Worm (Caenorhabditis elegans) whole organism, midembryonic: ENCODE data around the gene F54D8.6.

Experiments
- klf-2 ChIP-seq: fragments of 200-800 bp; sonication (Bioruptor generic); conservative IDR thresholded peaks from 2 replicates; pipeline ENCODE4 v1.3.6; 2022; ENCODE audit warnings: missing genetic modification reagents, missing genetic modification characterization, missing compliant biosample characterization
- tab-1 ChIP-seq: fragments of 200-800 bp; sonication (Bioruptor generic); IDR thresholded peaks from 2 replicates; pipeline ENCODE4 v1.3.6; 2022; ENCODE audit warnings: missing genetic modification characterization, missing compliant biosample characterization

DNA sequence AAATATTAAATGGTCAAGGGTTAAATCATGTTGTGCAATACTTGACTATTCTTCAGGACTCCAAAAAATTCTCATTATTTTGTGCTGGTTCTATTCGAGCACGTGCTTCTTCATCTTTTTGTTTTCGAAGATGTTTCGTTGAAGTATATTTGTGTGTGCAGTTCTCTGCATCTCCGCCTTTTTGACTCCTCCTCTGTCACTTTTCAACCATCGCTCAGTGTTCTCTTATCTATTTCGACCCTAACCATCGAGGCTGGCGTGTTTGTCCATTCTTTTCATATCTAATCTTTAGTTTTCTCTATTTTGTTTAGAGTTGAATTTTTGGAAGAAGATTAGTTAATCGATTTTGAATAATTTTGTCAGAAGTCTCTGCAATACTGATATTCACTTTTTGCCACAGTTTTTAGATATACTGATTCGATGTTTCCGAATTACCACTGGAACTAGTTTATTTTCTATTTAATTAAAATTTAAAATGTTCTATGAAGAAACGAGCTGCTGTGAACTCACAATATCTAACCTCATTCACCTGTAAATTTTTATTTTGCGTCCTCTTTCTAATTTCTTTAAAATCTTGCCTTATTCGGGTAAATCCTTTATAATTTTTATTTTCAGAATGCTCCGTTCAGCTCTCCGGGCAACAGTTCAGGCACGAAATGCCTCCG lies 25.5 kb upstream of the F54D8.6 start, which contains the start of gene alh-1:
- TF ChIP-seq tab-1 (GFP tag; lab: Robert Waterston, UW) (no peak), klf-2 (GFP tag; lab: Robert Waterston, UW) (no peak)
